Worm (Caenorhabditis elegans): ENCODE results near the gene stt-3.
A peak's percentile ranks its signal among the peaks of the same experiment; 100 is the strongest.

stt-3 gene

DNA sequence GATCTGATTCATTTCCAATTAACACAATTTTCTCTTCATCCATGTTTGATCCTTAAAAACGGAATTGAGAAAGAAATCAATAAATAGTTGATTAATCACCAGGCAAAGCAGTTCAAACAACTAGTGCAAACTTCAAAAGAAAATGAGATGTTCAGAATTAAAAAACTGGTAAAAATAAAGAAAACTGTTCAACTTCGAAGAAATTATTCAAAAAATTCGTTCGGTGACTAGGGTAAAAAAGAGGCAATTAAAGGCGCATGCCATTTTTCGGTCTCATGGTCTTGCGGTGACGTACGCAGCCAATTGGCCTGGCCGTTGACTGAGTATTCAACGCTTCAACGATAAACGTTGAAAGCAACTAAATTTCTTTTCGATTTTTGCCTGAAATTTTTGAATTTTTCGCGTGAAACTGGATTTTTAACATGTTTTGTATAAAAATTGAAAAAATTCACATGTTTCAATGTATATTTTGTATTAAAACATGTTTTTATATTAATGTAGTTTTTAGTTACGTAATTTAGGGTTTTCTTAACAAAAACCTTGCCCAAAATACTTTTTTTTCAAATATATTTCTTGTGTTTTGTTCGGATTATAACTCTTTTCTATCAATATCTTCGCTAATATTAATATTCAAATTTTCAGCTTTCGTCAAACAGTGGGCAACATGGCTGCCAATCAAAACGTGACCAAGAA lies 42.1 kb upstream of the stt-3 start, which contains the start of the genes sna-3 and rps-3:
TSS of gene sna-3 (minus strand) at position 51 of the 693 bp plus-strand sequence.
TSS of gene rps-3 (plus strand) at position 643 of the 693 bp plus-strand sequence.
- no peak for TF ChIP-seq fkh-2 (tag; optimal IDR thresholded peaks at IDR 0.05)
- TF ChIP-seq daf-12 (tag; optimal IDR thresholded peaks at IDR 0.05), result no peak
- TF ChIP-seq lin-15B (tag; optimal IDR thresholded peaks at IDR 0.05), result peak; percentile 84
- no peak for TF ChIP-seq skn-1 (tag; optimal IDR thresholded peaks at IDR 0.05)
- TF ChIP-seq ceh-16 (tag; optimal IDR thresholded peaks at IDR 0.05), result no peak
- peak; percentile 73 for TF ChIP-seq hmg-11 (tag; optimal IDR thresholded peaks at IDR 0.05)
- peak; percentile 57 for TF ChIP-seq ceh-28 (tag; optimal IDR thresholded peaks at IDR 0.05)
- no peak for TF ChIP-seq ZK546.5 (tag; optimal IDR thresholded peaks at IDR 0.05)
- peak; percentile 8 for TF ChIP-seq jun-1 (tag; optimal IDR thresholded peaks at IDR 0.05)
- no peak for TF ChIP-seq zag-1 (tag; optimal IDR thresholded peaks at IDR 0.05)
- no peak for TF ChIP-seq nhr-237 (tag; optimal IDR thresholded peaks at IDR 0.05)
- TF ChIP-seq mml-1 (tag; optimal IDR thresholded peaks at IDR 0.05), result no peak
- peak; percentile 34 for TF ChIP-seq egl-5 (tag; optimal IDR thresholded peaks at IDR 0.05)
- TF ChIP-seq lin-39 (tag; optimal IDR thresholded peaks at IDR 0.05), result peak; percentile 63
- no peak for TF ChIP-seq elt-1 (tag; optimal IDR thresholded peaks at IDR 0.05)
- no peak for TF ChIP-seq unc-39 (tag; optimal IDR thresholded peaks at IDR 0.05)
- TF ChIP-seq fos-1 (tag; optimal IDR thresholded peaks at IDR 0.05), result no peak
- TF ChIP-seq mdl-1 (tag; optimal IDR thresholded peaks at IDR 0.05), result no peak
- TF ChIP-seq pha-4 (tag; optimal IDR thresholded peaks at IDR 0.05), result peak; percentile 92
- TF ChIP-seq ceh-82 (tag; optimal IDR thresholded peaks at IDR 0.05), result no peak
- TF ChIP-seq aly-2 (tag; optimal IDR thresholded peaks at IDR 0.05), result no peak
- peak; percentile 29 for TF ChIP-seq lsy-12 (tag; optimal IDR thresholded peaks at IDR 0.05)
- no peak for TF ChIP-seq nhr-28 (tag; optimal IDR thresholded peaks at IDR 0.05)
- peak; percentile 40 for TF ChIP-seq ama-1 (optimal IDR thresholded peaks at IDR 0.05)
- no peak for TF ChIP-seq nhr-76 (tag; optimal IDR thresholded peaks at IDR 0.05)
- no peak for TF ChIP-seq nhr-67 (tag; optimal IDR thresholded peaks at IDR 0.05)
- peak; percentile 90 for TF ChIP-seq nfya-1 (tag; optimal IDR thresholded peaks at IDR 0.05; ENCODE audit: insufficient read depth)
- TF ChIP-seq egl-27 (tag; optimal IDR thresholded peaks at IDR 0.05), result no peak
- TF ChIP-seq ztf-11 (tag; optimal IDR thresholded peaks at IDR 0.05), result no peak
- peak; percentile 43 for TF ChIP-seq nhr-43 (tag; optimal IDR thresholded peaks at IDR 0.05; ENCODE audit: poor library complexity, severe bottlenecking)
- peak; percentile 62 for TF ChIP-seq R02D3.7 (tag; optimal IDR thresholded peaks at IDR 0.05)
- TF ChIP-seq fkh-10 (GFP tag; optimal IDR thresholded peaks at IDR 0.05), result no peak
- TF ChIP-seq elt-2 (tag; optimal IDR thresholded peaks at IDR 0.05), result peak; percentile 47
- TF ChIP-seq nhr-77 (tag; optimal IDR thresholded peaks at IDR 0.05), result no peak
- TF ChIP-seq nhr-11 (tag; optimal IDR thresholded peaks at IDR 0.05), result peak; percentile 31
- TF ChIP-seq pqm-1 (tag; optimal IDR thresholded peaks at IDR 0.05), result peak; percentile 65
- TF ChIP-seq nhr-12 (tag; optimal IDR thresholded peaks at IDR 0.05), result no peak
- TF ChIP-seq sea-2 (GFP tag; optimal IDR thresholded peaks at IDR 0.05), result no peak
- no peak for TF ChIP-seq ztf-4 (tag; optimal IDR thresholded peaks at IDR 0.05)
- no peak for TF ChIP-seq unc-62 (GFP tag; optimal IDR thresholded peaks at IDR 0.05)
- TF ChIP-seq ceh-9 (tag; optimal IDR thresholded peaks at IDR 0.05), result no peak
- TF ChIP-seq eor-1 (tag; optimal IDR thresholded peaks at IDR 0.05), result no peak
- TF ChIP-seq snpc-4 (tag; optimal IDR thresholded peaks at IDR 0.05), result no peak
- no peak for TF ChIP-seq tbx-2 (tag; optimal IDR thresholded peaks at IDR 0.05)
- no peak for TF ChIP-seq elt-3 (tag; optimal IDR thresholded peaks at IDR 0.05)
- TF ChIP-seq nhr-25 (tag; optimal IDR thresholded peaks at IDR 0.05), result peak; percentile 83
- peak; percentile 76 for TF ChIP-seq nhr-23 (tag; optimal IDR thresholded peaks at IDR 0.05)

Measured in whole organism, L3 larva.